Fruit fly (Drosophila melanogaster) S2 (cell line): ENCODE measurements around the gene mRpL21.

ENCODE experiments used
- CG8478 ChIP-seq: fragments of >200 bp; optimal IDR thresholded peaks from 2 replicates; lab custom pipeline; 2018
- CTCF ChIP-seq, 2 experiments: fragments of >200 bp; optimal IDR thresholded peaks; 2 replicates each; lab custom pipeline; 2018

dm6 chr3L:19225687-19226086, 29.2 kb downstream of the mRpL21 start:
- no peak for TF ChIP-seq CTCF (optimal IDR thresholded peaks at IDR 0.05; lab: Kevin White, UChicago)
- no peak for TF ChIP-seq CG8478 (lab: Kevin White, UChicago)
